Worm (Caenorhabditis elegans) whole organism, L4 larva: Measurements from ENCODE around the gene fbxb-52.

Experiments used
- F49E8.2 ChIP-seq: sonication (generic microtip); optimal IDR thresholded peaks from 2 replicates; lab custom pipeline; 2016; ENCODE audit warnings: missing compliant biosample characterization, mild to moderate bottlenecking, missing genetic modification characterization, borderline replicate concordance
- Y48G9A.11 ChIP-seq: fragments of 200-800 bp; sonication (Bioruptor generic); IDR thresholded peaks from 2 replicates; pipeline ENCODE4 v1.3.6; 2022; ENCODE audit warnings: missing genetic modification reagents, missing genetic modification characterization, missing compliant biosample characterization
- ZK546.5 ChIP-seq, 2 experiments: sonication (generic microtip); optimal IDR thresholded peaks; 2 replicates each; lab custom pipeline; 2017; ENCODE audit warnings: missing biosample characterization in 2 of 2, missing genetic modification characterization in 2 of 2
- aha-1 ChIP-seq: fragments of 150-350 bp; peaks from one replicate; lab custom pipeline; 2014; ENCODE audit warnings: missing biosample characterization, missing genetic modification characterization
- aly-2 ChIP-seq: sonication (generic microtip); optimal IDR thresholded peaks from 2 replicates; lab custom pipeline; 2018; ENCODE audit warnings: missing biosample characterization, missing genetic modification characterization
- attf-4 ChIP-seq: sonication (generic microtip); optimal IDR thresholded peaks from 3 replicates; lab custom pipeline; 2017; ENCODE audit warnings: missing biosample characterization, missing genetic modification characterization
- ceh-28 ChIP-seq: fragments of 150-350 bp; optimal IDR thresholded peaks from 2 replicates; lab custom pipeline; 2014; ENCODE audit warnings: missing biosample characterization, missing genetic modification reagents, missing genetic modification characterization
- ceh-62 ChIP-seq: sonication (generic microtip); optimal IDR thresholded peaks from 2 replicates; lab custom pipeline; 2017; ENCODE audit warnings: missing biosample characterization, missing genetic modification characterization
- daf-16 ChIP-seq, 3 experiments: sonication (generic microtip); optimal IDR thresholded peaks; 2 replicates each; lab custom pipeline; 2016 to 2017; ENCODE audit warnings: missing genetic modification characterization in 3 of 3, missing genetic modification reagents in 3 of 3, mild to moderate bottlenecking in 2 of 3, missing compliant biosample characterization in 2 of 3, missing biosample characterization in 1 of 3, moderate library complexity in 1 of 3
- daf-19 ChIP-seq: fragments of 200-800 bp; sonication (Bioruptor generic); conservative IDR thresholded peaks from 2 replicates; pipeline ENCODE4 v1.3.6; 2022; ENCODE audit warnings: missing genetic modification characterization, missing compliant biosample characterization
- dmd-6 ChIP-seq: fragments of 200-800 bp; sonication (Bioruptor generic); IDR thresholded peaks from 2 replicates; pipeline ENCODE4 v1.3.6; 2022; ENCODE audit warnings: missing genetic modification reagents, missing genetic modification characterization, missing compliant biosample characterization
- dmd-8 ChIP-seq: fragments of 200-800 bp; sonication (Bioruptor generic); IDR thresholded peaks from 2 replicates; pipeline ENCODE4 v1.3.6; 2022; ENCODE audit warnings: missing genetic modification characterization, missing compliant biosample characterization
- dmd-9 ChIP-seq: fragments of 200-800 bp; sonication (Bioruptor generic); IDR thresholded peaks from 2 replicates; pipeline ENCODE4 v1.3.6; 2022; ENCODE audit warnings: missing genetic modification reagents, missing genetic modification characterization, missing compliant biosample characterization
- dpl-1 ChIP-seq: fragments of 150-350 bp; optimal IDR thresholded peaks from 2 replicates; lab custom pipeline; 2014; ENCODE audit warnings: missing biosample characterization, missing genetic modification reagents, missing genetic modification characterization
- duxl-1 ChIP-seq: sonication (generic microtip); optimal IDR thresholded peaks from 2 replicates; lab custom pipeline; 2016; ENCODE audit warnings: mild to moderate bottlenecking, missing genetic modification characterization, moderate library complexity, missing compliant biosample characterization; ENCODE audit not compliant: poor library complexity
- dve-1 ChIP-seq: sonication (generic microtip); optimal IDR thresholded peaks from 2 replicates; lab custom pipeline; 2017; ENCODE audit warnings: antibody characterized with exemption, mild to moderate bottlenecking, missing genetic modification characterization, missing compliant biosample characterization; ENCODE audit not compliant: insufficient read depth
- egl-27 ChIP-seq: sonication (generic microtip); optimal IDR thresholded peaks from 3 replicates; lab custom pipeline; 2017; ENCODE audit warnings: missing biosample characterization, missing genetic modification reagents, missing genetic modification characterization
- hlh-11 ChIP-seq: fragments of 200-800 bp; sonication (Bioruptor generic); optimal IDR thresholded peaks from 2 replicates; lab custom pipeline; 2018; ENCODE audit warnings: mild to moderate bottlenecking, missing genetic modification characterization, missing compliant biosample characterization
- lim-7 ChIP-seq: fragments of 200-800 bp; sonication (Bioruptor generic); IDR thresholded peaks from 2 replicates; pipeline ENCODE4 v1.3.6; 2022; ENCODE audit warnings: missing genetic modification characterization, missing compliant biosample characterization
- lir-3 ChIP-seq: sonication (generic microtip); optimal IDR thresholded peaks from 2 replicates; lab custom pipeline; 2016; ENCODE audit warnings: mild to moderate bottlenecking, missing genetic modification characterization, missing compliant biosample characterization
- lsy-2 ChIP-seq, 2 experiments: fragments of 150-350 bp in 1 of 2; sonication (generic microtip) in 1 of 2; optimal IDR thresholded peaks; 2 replicates each; lab custom pipeline; 2014 to 2017; ENCODE audit warnings: missing biosample characterization in 2 of 2, missing genetic modification characterization in 2 of 2
- mep-1 ChIP-seq: fragments of 150-350 bp; sonication (generic microtip); optimal IDR thresholded peaks from 3 replicates; lab custom pipeline; 2014; ENCODE audit warnings: missing biosample characterization, missing genetic modification characterization
- mes-2 ChIP-seq: sonication (generic microtip); optimal IDR thresholded peaks from 2 replicates; lab custom pipeline; 2016; ENCODE audit warnings: missing genotype, mild to moderate bottlenecking, missing genetic modification characterization, missing compliant biosample characterization; ENCODE audit not compliant: poor library complexity, severe bottlenecking
- mxl-2 ChIP-seq: fragments of 200-800 bp; sonication (Bioruptor generic); conservative IDR thresholded peaks from 2 replicates; pipeline ENCODE4 v1.3.6; 2022; ENCODE audit warnings: missing genetic modification reagents, missing genetic modification characterization, missing compliant biosample characterization
- nhr-102 ChIP-seq: sonication (generic microtip); optimal IDR thresholded peaks from 2 replicates; lab custom pipeline; 2016; ENCODE audit warnings: mild to moderate bottlenecking, missing genetic modification characterization, moderate library complexity, missing compliant biosample characterization
- nhr-11 ChIP-seq: fragments of 150-350 bp; optimal IDR thresholded peaks from 2 replicates; lab custom pipeline; 2014; ENCODE audit warnings: missing biosample characterization, missing genetic modification characterization
- nhr-25 ChIP-seq: sonication (generic microtip); optimal IDR thresholded peaks from 2 replicates; lab custom pipeline; 2017; ENCODE audit warnings: missing genetic modification characterization, mild to moderate bottlenecking, missing compliant biosample characterization, antibody characterized with exemption, moderate library complexity, borderline replicate concordance; ENCODE audit not compliant: insufficient read depth
- nhr-41 ChIP-seq: fragments of 200-800 bp; sonication (Bioruptor generic); IDR thresholded peaks from 2 replicates; pipeline ENCODE4 v1.3.6; 2022; ENCODE audit warnings: missing genetic modification reagents, missing genetic modification characterization, missing compliant biosample characterization
- nhr-42 ChIP-seq: fragments of 200-800 bp; sonication (Bioruptor generic); IDR thresholded peaks from 2 replicates; pipeline ENCODE4 v1.3.6; 2022; ENCODE audit warnings: missing genetic modification characterization, missing compliant biosample characterization
- nhr-48 ChIP-seq: sonication (generic microtip); optimal IDR thresholded peaks from 2 replicates; lab custom pipeline; 2016; ENCODE audit warnings: mild to moderate bottlenecking, missing genetic modification characterization, missing compliant biosample characterization
- nhr-6 ChIP-seq: fragments of 150-350 bp; optimal IDR thresholded peaks from 2 replicates; lab custom pipeline; 2014; ENCODE audit warnings: missing biosample characterization, missing genetic modification characterization
- nhr-76 ChIP-seq: fragments of 150-350 bp; optimal IDR thresholded peaks from 2 replicates; lab custom pipeline; 2014; ENCODE audit warnings: missing biosample characterization, missing genetic modification characterization
- pha-4 ChIP-seq, 2 experiments: fragments of 150-350 bp in 1 of 2; fragments of 200-800 bp in 1 of 2; sonication (Bioruptor generic) in 1 of 2; IDR thresholded peaks in 1 of 2; optimal IDR thresholded peaks in 1 of 2; 2 replicates each; pipeline versions ENCODE4 v1.3.6 to Lab custom; 2014 to 2022; ENCODE audit warnings: missing genetic modification characterization in 2 of 2, missing genetic modification reagents in 2 of 2, missing biosample characterization in 1 of 2, missing compliant biosample characterization in 1 of 2
- pqm-1 ChIP-seq: sonication (generic microtip); optimal IDR thresholded peaks from 2 replicates; lab custom pipeline; 2017; ENCODE audit warnings: missing biosample characterization, missing genetic modification characterization
- rbr-2 ChIP-seq: sonication (generic microtip); optimal IDR thresholded peaks from 2 replicates; lab custom pipeline; 2016; ENCODE audit warnings: missing genotype, missing genetic modification characterization, missing compliant biosample characterization
- snpc-4 ChIP-seq: fragments of 150-350 bp; optimal IDR thresholded peaks from 2 replicates; lab custom pipeline; 2014; ENCODE audit warnings: missing biosample characterization, missing genetic modification characterization
- spr-1 ChIP-seq: sonication (generic microtip); optimal IDR thresholded peaks from 2 replicates; lab custom pipeline; 2016; ENCODE audit warnings: mild to moderate bottlenecking, missing genetic modification characterization, missing compliant biosample characterization
- spr-3 ChIP-seq: fragments of 200-800 bp; sonication (Bioruptor generic); optimal IDR thresholded peaks from 2 replicates; lab custom pipeline; 2018; ENCODE audit warnings: mild to moderate bottlenecking, missing genetic modification characterization, missing compliant biosample characterization
- tra-1 ChIP-seq: fragments of 200-800 bp; sonication (Bioruptor generic); IDR thresholded peaks from 2 replicates; pipeline ENCODE4 v1.3.6; 2022; ENCODE audit warnings: missing genetic modification reagents, missing genetic modification characterization, missing compliant biosample characterization
- ztf-7 ChIP-seq: fragments of 150-350 bp; optimal IDR thresholded peaks from 2 replicates; lab custom pipeline; 2014; ENCODE audit warnings: missing biosample characterization, missing genetic modification characterization

Gene fbxb-52

DNA sequence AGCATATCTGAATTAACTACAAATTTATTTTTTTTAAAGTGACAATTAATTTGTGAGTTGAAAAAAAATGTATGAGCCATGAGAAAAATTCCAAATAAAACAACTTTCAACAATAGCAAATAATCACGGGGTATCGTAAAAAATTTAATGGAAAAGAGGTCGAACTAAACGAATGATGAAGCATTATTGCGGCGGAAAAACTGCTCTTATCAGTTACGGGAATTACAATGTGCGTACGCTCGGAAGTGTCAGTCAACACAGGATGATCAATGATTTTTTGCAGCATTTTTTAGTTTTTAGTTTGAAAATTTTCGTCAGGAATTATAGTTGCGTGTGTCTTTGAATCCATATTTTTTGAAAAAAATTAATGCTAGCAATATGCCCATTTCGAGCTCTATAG lies 26.4 kb upstream of the fbxb-52 start (continued):
- no peak for TF ChIP-seq nhr-102 (tag; lab: Kevin White, UChicago)
- TF ChIP-seq dmd-8: no peak
- no peak for TF ChIP-seq lim-7
- TF ChIP-seq duxl-1 (tag; lab: Kevin White, UChicago): no peak
- no peak for TF ChIP-seq rbr-2 (tag; lab: Kevin White, UChicago)
- no peak for TF ChIP-seq attf-4 (tag; lab: Kevin White, UChicago)
- TF ChIP-seq ceh-62 (tag; lab: Kevin White, UChicago): no peak
- peak; percentile 79 for TF ChIP-seq dmd-6 (GFP tag; lab: Robert Waterston, UW)
- TF ChIP-seq nhr-41 (GFP tag; lab: Robert Waterston, UW): no peak
- TF ChIP-seq mxl-2 (GFP tag; lab: Robert Waterston, UW): no peak
- no peak for TF ChIP-seq lir-3 (tag; lab: Kevin White, UChicago)
- TF ChIP-seq lsy-2 (tag; optimal IDR thresholded peaks at IDR 0.05; lab: Kevin White, UChicago): no peak
- TF ChIP-seq mes-2 (tag; lab: Kevin White, UChicago): no peak
- no peak for TF ChIP-seq dpl-1 (GFP tag; lab: Kevin White, UChicago)
- TF ChIP-seq spr-1: no peak
- TF ChIP-seq Y48G9A.11 (GFP tag; lab: Robert Waterston, UW): no peak
- TF ChIP-seq daf-16 (GFP tag; optimal IDR thresholded peaks at IDR 0.05; lab: Kevin White, UChicago): no peak
- no peak for TF ChIP-seq daf-16 (tag; optimal IDR thresholded peaks at IDR 0.05; lab: Kevin White, UChicago)

DNA sequence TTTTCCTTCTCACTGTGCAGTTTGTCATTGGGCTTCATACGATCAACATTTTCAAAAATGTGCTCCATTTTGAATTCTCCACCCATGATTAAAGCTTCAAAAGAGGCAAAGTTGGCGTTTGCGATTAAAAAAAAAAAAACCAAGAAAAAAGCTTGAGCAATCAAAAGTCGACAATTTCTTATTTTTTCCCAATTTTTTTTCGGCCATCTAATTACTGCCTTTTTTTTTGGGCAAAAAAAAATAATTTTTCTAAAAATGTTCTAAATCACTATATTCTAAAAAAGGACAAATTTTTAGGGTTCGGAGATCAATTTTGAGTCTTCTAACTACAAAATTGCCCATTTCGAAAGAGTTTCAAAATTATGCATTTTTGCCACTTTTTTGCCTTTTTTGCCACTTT lies 25.6 kb upstream of the fbxb-52 start, which contains the start of gene K05F6.10:
Gene K05F6.10, minus strand, starts transcription at position 101 of the 400 bp plus-strand sequence.
- TF ChIP-seq dve-1 (tag; lab: Kevin White, UChicago): no peak
- no peak for TF ChIP-seq mep-1 (tag; lab: Kevin White, UChicago)
- TF ChIP-seq pha-4 (GFP tag; IDR thresholded peaks at IDR 0.05; lab: Robert Waterston, UW): no peak
- TF ChIP-seq pha-4 (tag; optimal IDR thresholded peaks at IDR 0.05; lab: Kevin White, UChicago): no peak
- no peak for TF ChIP-seq hlh-11 (tag; lab: Kevin White, UChicago)
- no peak for TF ChIP-seq daf-19 (GFP tag; lab: Robert Waterston, UW)
- no peak for TF ChIP-seq nhr-48 (tag; lab: Kevin White, UChicago)
- no peak for TF ChIP-seq nhr-25
- TF ChIP-seq nhr-102 (tag; lab: Kevin White, UChicago): no peak
- TF ChIP-seq rbr-2 (tag; lab: Kevin White, UChicago): no peak
- no peak for TF ChIP-seq egl-27 (tag; lab: Kevin White, UChicago)
- no peak for TF ChIP-seq nhr-11 (tag; lab: Kevin White, UChicago)
- no peak for TF ChIP-seq snpc-4 (tag; lab: Kevin White, UChicago)
- TF ChIP-seq pqm-1 (tag; lab: Kevin White, UChicago): no peak
- TF ChIP-seq nhr-6: no peak
- no peak for TF ChIP-seq ceh-28 (tag; lab: Kevin White, UChicago)
- no peak for TF ChIP-seq aha-1 (tag; lab: Kevin White, UChicago)
- TF ChIP-seq aly-2 (tag; lab: Kevin White, UChicago): no peak

DNA sequence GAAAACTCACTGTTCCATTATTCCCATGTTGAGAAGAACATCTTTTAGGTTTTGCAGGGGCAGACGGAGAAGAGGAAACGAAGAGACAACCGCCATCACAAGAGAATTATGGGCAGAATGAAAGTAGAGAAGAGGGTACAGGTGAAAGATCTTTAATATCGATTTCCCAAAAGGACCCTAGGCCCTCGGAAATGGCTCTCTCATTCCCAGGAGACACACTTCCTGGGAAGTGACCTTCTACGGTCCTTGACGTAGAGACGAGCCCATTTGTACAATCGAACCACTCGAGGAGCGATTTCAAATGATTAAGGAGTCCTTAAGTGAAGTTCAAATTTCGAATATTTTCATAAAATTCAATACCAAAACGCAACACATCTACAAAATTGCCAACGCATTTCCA lies 20.6 kb upstream of the fbxb-52 start, which contains the start of gene fbxb-46:
Gene fbxb-46, minus strand, starts transcription at position 101 of the 400 bp plus-strand sequence.
- TF ChIP-seq spr-3 (GFP tag; lab: Kevin White, UChicago) (no peak), ZK546.5 (tag; optimal IDR thresholded peaks at IDR 0.05; lab: Kevin White, UChicago) (no peak), ceh-62 (tag; lab: Kevin White, UChicago) (no peak), rbr-2 (tag; lab: Kevin White, UChicago) (no peak), F49E8.2 (tag; lab: Kevin White, UChicago) (no peak), egl-27 (tag; lab: Kevin White, UChicago) (no peak), nhr-48 (tag; lab: Kevin White, UChicago) (no peak), nhr-76 (tag; lab: Kevin White, UChicago) (no peak), snpc-4 (tag; lab: Kevin White, UChicago) (no peak), tra-1 (GFP tag; lab: Robert Waterston, UW) (no peak), ztf-7 (tag; lab: Kevin White, UChicago) (no peak), lir-3 (tag; lab: Kevin White, UChicago) (no peak), dmd-9 (GFP tag; lab: Robert Waterston, UW) (no peak), nhr-42 (GFP tag; lab: Robert Waterston, UW) (no peak), Y48G9A.11 (GFP tag; lab: Robert Waterston, UW) (no peak)
